Fruit fly (Drosophila melanogaster): ENCODE data around the gene RasGAP1.

The RasGAP1 gene

DNA sequence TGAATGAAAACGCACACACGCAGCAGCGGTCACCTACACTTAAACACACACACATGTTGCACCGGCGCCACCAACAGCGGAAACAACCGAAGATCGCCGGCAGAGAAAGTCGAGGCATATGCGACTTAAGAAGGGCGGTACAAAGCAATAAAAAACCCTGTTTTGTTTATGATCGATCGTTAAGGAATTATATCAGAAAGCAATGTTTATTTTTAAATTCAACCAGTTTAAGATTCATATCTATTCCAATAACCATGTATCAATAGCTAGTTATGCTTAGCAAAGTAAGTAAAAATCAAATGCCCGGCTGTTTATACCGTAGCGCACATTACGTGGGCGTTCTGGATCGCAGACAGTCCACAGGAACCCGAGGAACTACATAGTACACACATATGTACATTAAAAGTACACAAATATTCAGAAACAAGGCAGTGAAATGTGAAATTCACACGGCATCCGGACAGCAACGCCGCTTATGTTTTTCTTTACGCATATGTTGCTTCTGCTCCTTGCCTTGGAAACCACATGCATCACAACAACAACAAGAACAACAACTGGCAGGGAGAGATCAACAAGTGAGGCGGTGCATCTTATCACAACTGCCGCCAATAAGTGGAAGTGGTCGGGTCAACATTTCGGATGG is 820 bp upstream of the RasGAP1 start (continued):
- peak; percentile 89 for TF ChIP-seq run (tag; optimal IDR thresholded peaks at IDR 0.05)
- peak; percentile 96 for TF ChIP-seq Mrtf (GFP tag; IDR thresholded peaks at IDR 0.05)
- TF ChIP-seq chif (GFP tag; optimal IDR thresholded peaks at IDR 0.05) = peak; percentile 97 to 99
- TF ChIP-seq peb (GFP tag; IDR thresholded peaks at IDR 0.05) = peak; percentile 97
- TF ChIP-seq Hr39 (optimal IDR thresholded peaks at IDR 0.05) = no peak
- peak; percentile 89 for TF ChIP-seq zfh2 (GFP tag; optimal IDR thresholded peaks at IDR 0.05)
- peak; percentile 89 for TF ChIP-seq CG6175 (GFP tag; IDR thresholded peaks at IDR 0.05)
- peak; percentile 87 for TF ChIP-seq wdn (GFP tag; IDR thresholded peaks at IDR 0.05)
- TF ChIP-seq CG9215 (GFP tag; IDR thresholded peaks at IDR 0.05) = peak; percentile 88
- TF ChIP-seq Ada2b (GFP tag; IDR thresholded peaks at IDR 0.05) = peak; percentile 94
- peak; percentile 98 for TF ChIP-seq Sox100B (GFP tag; optimal IDR thresholded peaks at IDR 0.05)
- TF ChIP-seq CG12219 (GFP tag; optimal IDR thresholded peaks at IDR 0.05) = peak; percentile 95
- TF ChIP-seq CG10147 (GFP tag; optimal IDR thresholded peaks at IDR 0.05) = peak; percentile 94
- peak; percentile 97 for TF ChIP-seq HHEX (GFP tag; optimal IDR thresholded peaks at IDR 0.05)
- peak; percentile 97 for TF ChIP-seq CG11504 (tag; optimal IDR thresholded peaks at IDR 0.05)
- peak; percentile 85 for TF ChIP-seq CG17361 (GFP tag; IDR thresholded peaks at IDR 0.05)
- TF ChIP-seq eve (GFP tag; optimal IDR thresholded peaks at IDR 0.05) = peak; percentile 97 to 98
- peak; percentile 92 for TF ChIP-seq CG6654 (GFP tag; optimal IDR thresholded peaks at IDR 0.05)
- no peak for TF ChIP-seq vnd (GFP tag; IDR thresholded peaks at IDR 0.05; ENCODE audit: partially characterized antibody)
- peak; percentile 96 for TF ChIP-seq slp2 (GFP tag; optimal IDR thresholded peaks at IDR 0.05)
- peak; percentile 98 for TF ChIP-seq jumu (GFP tag; optimal IDR thresholded peaks at IDR 0.05)
- peak; percentile 97 for TF ChIP-seq CHES-1-like (GFP tag; optimal IDR thresholded peaks at IDR 0.05)
- TF ChIP-seq Ravus (GFP tag; IDR thresholded peaks at IDR 0.05) = peak; percentile 81
- TF ChIP-seq Fer2 (tag; optimal IDR thresholded peaks at IDR 0.05) = peak; percentile 81
- TF ChIP-seq PHDP (tag; optimal IDR thresholded peaks at IDR 0.05) = peak; percentile 93
- peak; percentile 94 for TF ChIP-seq CG7556 (GFP tag; optimal IDR thresholded peaks at IDR 0.05)
- peak; percentile 94 for TF ChIP-seq CG15011 (GFP tag; optimal IDR thresholded peaks at IDR 0.05)
- TF ChIP-seq CG9727 (GFP tag; optimal IDR thresholded peaks at IDR 0.05) = peak; percentile 99
- TF ChIP-seq Ets65A (GFP tag) = peak; percentile 99
- peak; percentile 98 for TF ChIP-seq CG10959 (GFP tag; IDR thresholded peaks at IDR 0.05)
- TF ChIP-seq NFAT (GFP tag; IDR thresholded peaks at IDR 0.05) = peak; percentile 90
- peak; percentile 97 for TF ChIP-seq CG8089 (GFP tag; optimal IDR thresholded peaks at IDR 0.05)
- TF ChIP-seq CG18262 (tag; optimal IDR thresholded peaks at IDR 0.05) = peak; percentile 99
- TF ChIP-seq Abd-B (GFP tag; optimal IDR thresholded peaks at IDR 0.05) = peak; percentile 95
- peak; percentile 97 for TF ChIP-seq Atf-2 (GFP tag; optimal IDR thresholded peaks at IDR 0.05)
- TF ChIP-seq twi (tag; optimal IDR thresholded peaks at IDR 0.05) = peak; percentile 100
- TF ChIP-seq nerfin-2 (GFP tag; IDR thresholded peaks at IDR 0.05; ENCODE audit: partially characterized antibody) = no peak
- peak; percentile 94 for TF ChIP-seq TFAM (GFP tag; optimal IDR thresholded peaks at IDR 0.05)
- peak; percentile 97 for TF ChIP-seq CG11093 (GFP tag; IDR thresholded peaks at IDR 0.05)
- TF ChIP-seq tin (GFP tag; optimal IDR thresholded peaks at IDR 0.05) = peak; percentile 98
- TF ChIP-seq gsb-n (tag; optimal IDR thresholded peaks at IDR 0.05) = peak; percentile 97
- peak; percentile 97 for TF ChIP-seq dysf (GFP tag; IDR thresholded peaks at IDR 0.05)
- peak; percentile 97 for TF ChIP-seq nerfin-1 (tag; optimal IDR thresholded peaks at IDR 0.05)
- TF ChIP-seq CrebB (tag; optimal IDR thresholded peaks at IDR 0.05) = peak; percentile 91
- TF ChIP-seq Atf3 (GFP tag; optimal IDR thresholded peaks at IDR 0.05) = peak; percentile 97
- TF ChIP-seq fd3F (GFP tag; optimal IDR thresholded peaks at IDR 0.05) = peak; percentile 76
- TF ChIP-seq ash1 (GFP tag; optimal IDR thresholded peaks at IDR 0.05) = peak; percentile 73
- TF ChIP-seq CG8388 (GFP tag; optimal IDR thresholded peaks at IDR 0.05) = peak; percentile 97
- TF ChIP-seq B-H2 (GFP tag; optimal IDR thresholded peaks at IDR 0.05) = peak; percentile 54
- no peak for TF ChIP-seq sna (GFP tag; IDR thresholded peaks at IDR 0.05; ENCODE audit: partially characterized antibody)
- peak; percentile 96 for TF ChIP-seq sisA (GFP tag; IDR thresholded peaks at IDR 0.05)

Data from whole organism, embryonic.